Worm (Caenorhabditis elegans) whole organism, L3 larva: ENCODE measurements around the gene W02H3.1.

Experiments used
- R02D3.7 ChIP-seq: fragments of 150-350 bp; optimal IDR thresholded peaks from 2 replicates; lab custom pipeline; 2014; ENCODE audit warnings: missing biosample characterization, missing genetic modification characterization
- ZK546.5 ChIP-seq: sonication (generic microtip); optimal IDR thresholded peaks from 2 replicates; lab custom pipeline; 2017; ENCODE audit warnings: missing biosample characterization, missing genetic modification characterization
- aly-2 ChIP-seq: fragments of 150-350 bp; optimal IDR thresholded peaks from 2 replicates; lab custom pipeline; 2014; ENCODE audit warnings: missing biosample characterization, missing genetic modification characterization
- ama-1 ChIP-seq: fragments of 150-350 bp; optimal IDR thresholded peaks from 2 replicates; lab custom pipeline; 2018
- ceh-28 ChIP-seq: fragments of 150-350 bp; optimal IDR thresholded peaks from 2 replicates; lab custom pipeline; 2014; ENCODE audit warnings: missing biosample characterization, missing genetic modification reagents, missing genetic modification characterization
- ceh-82 ChIP-seq: fragments of 150-350 bp; optimal IDR thresholded peaks from 2 replicates; lab custom pipeline; 2014; ENCODE audit warnings: missing biosample characterization, missing genetic modification characterization
- ceh-9 ChIP-seq: sonication (generic microtip); optimal IDR thresholded peaks from 2 replicates; lab custom pipeline; 2018; ENCODE audit warnings: missing biosample characterization, missing genetic modification characterization
- daf-12 ChIP-seq: fragments of 150-350 bp; optimal IDR thresholded peaks from 2 replicates; lab custom pipeline; 2014; ENCODE audit warnings: missing biosample characterization, missing genetic modification reagents, missing genetic modification characterization
- egl-5 ChIP-seq: fragments of 150-350 bp; optimal IDR thresholded peaks from 2 replicates; lab custom pipeline; 2017; ENCODE audit warnings: missing biosample characterization, missing genetic modification reagents, missing genetic modification characterization, inconsistent platforms
- elt-1 ChIP-seq: fragments of 150-350 bp; optimal IDR thresholded peaks from 2 replicates; lab custom pipeline; 2014; ENCODE audit warnings: missing biosample characterization, missing genetic modification characterization
- elt-2 ChIP-seq: sonication (generic microtip); optimal IDR thresholded peaks from 2 replicates; lab custom pipeline; 2016; ENCODE audit warnings: missing genetic modification reagents, mild to moderate bottlenecking, missing genetic modification characterization, missing compliant biosample characterization
- elt-3 ChIP-seq, 3 experiments: fragments of 150-350 bp in 1 of 3; sonication (generic microtip) in 2 of 3; optimal IDR thresholded peaks; 2 replicates in 2 of 3; 4 replicates in 1 of 3; lab custom pipeline; 2014 to 2017; ENCODE audit warnings: missing biosample characterization in 3 of 3, missing genetic modification characterization in 3 of 3
- eor-1 ChIP-seq, 2 experiments: fragments of 150-350 bp; optimal IDR thresholded peaks; 2 replicates each; lab custom pipeline; 2014 to 2018; ENCODE audit warnings: missing biosample characterization in 2 of 2, missing genetic modification characterization in 2 of 2
- fkh-10 ChIP-seq: sonication (generic microtip); optimal IDR thresholded peaks from 2 replicates; lab custom pipeline; 2017; ENCODE audit warnings: missing biosample characterization, missing genetic modification reagents, missing genetic modification characterization
- fkh-2 ChIP-seq: fragments of 150-350 bp; optimal IDR thresholded peaks from 2 replicates; lab custom pipeline; 2014; ENCODE audit warnings: missing biosample characterization, missing genetic modification reagents, missing genetic modification characterization
- fos-1 ChIP-seq: fragments of 150-350 bp; optimal IDR thresholded peaks from 2 replicates; lab custom pipeline; 2014; ENCODE audit warnings: missing biosample characterization, missing genetic modification characterization
- hmg-11 ChIP-seq: sonication (generic microtip); optimal IDR thresholded peaks from 2 replicates; lab custom pipeline; 2016; ENCODE audit warnings: missing genetic modification characterization, missing compliant biosample characterization
- jun-1 ChIP-seq: fragments of 150-350 bp; optimal IDR thresholded peaks from 2 replicates; lab custom pipeline; 2014; ENCODE audit warnings: missing biosample characterization, missing genetic modification reagents, missing genetic modification characterization
- lin-15B ChIP-seq: fragments of 150-350 bp; optimal IDR thresholded peaks from 2 replicates; lab custom pipeline; 2014; ENCODE audit warnings: missing biosample characterization, missing genetic modification characterization
- lin-39 ChIP-seq: fragments of 150-350 bp; optimal IDR thresholded peaks from 2 replicates; lab custom pipeline; 2018; ENCODE audit warnings: missing biosample characterization, missing genetic modification reagents, missing genetic modification characterization
- lsy-12 ChIP-seq: sonication (generic microtip); optimal IDR thresholded peaks from 2 replicates; lab custom pipeline; 2016; ENCODE audit warnings: mild to moderate bottlenecking, missing genetic modification characterization, missing compliant biosample characterization
- mml-1 ChIP-seq: fragments of 150-350 bp; sonication (generic microtip); optimal IDR thresholded peaks from 3 replicates; lab custom pipeline; 2014; ENCODE audit warnings: missing biosample characterization, missing genetic modification characterization
- nfya-1 ChIP-seq: sonication (generic microtip); optimal IDR thresholded peaks from 2 replicates; lab custom pipeline; 2017; ENCODE audit warnings: missing genetic modification characterization, mild to moderate bottlenecking, missing compliant biosample characterization, antibody characterized with exemption, moderate library complexity; ENCODE audit not compliant: insufficient read depth
- nhr-11 ChIP-seq: fragments of 150-350 bp; optimal IDR thresholded peaks from 2 replicates; lab custom pipeline; 2014; ENCODE audit warnings: missing biosample characterization, missing genetic modification characterization
- nhr-12 ChIP-seq: fragments of 150-350 bp; optimal IDR thresholded peaks from 2 replicates; lab custom pipeline; 2014; ENCODE audit warnings: missing biosample characterization, missing genetic modification characterization
- nhr-23 ChIP-seq: fragments of 150-350 bp; optimal IDR thresholded peaks from 2 replicates; lab custom pipeline; 2014; ENCODE audit warnings: missing biosample characterization, missing genetic modification reagents, missing genetic modification characterization
- nhr-237 ChIP-seq: fragments of 150-350 bp; optimal IDR thresholded peaks from 2 replicates; lab custom pipeline; 2014; ENCODE audit warnings: missing biosample characterization, missing genetic modification characterization
- nhr-25 ChIP-seq: sonication (generic microtip); optimal IDR thresholded peaks from 2 replicates; lab custom pipeline; 2017; ENCODE audit warnings: missing biosample characterization, missing genetic modification characterization
- nhr-43 ChIP-seq: sonication (generic microtip); optimal IDR thresholded peaks from 2 replicates; lab custom pipeline; 2016; ENCODE audit warnings: mild to moderate bottlenecking, missing genetic modification characterization, missing compliant biosample characterization; ENCODE audit not compliant: poor library complexity, severe bottlenecking
- nhr-67 ChIP-seq: fragments of 150-350 bp; optimal IDR thresholded peaks from 2 replicates; lab custom pipeline; 2014; ENCODE audit warnings: missing biosample characterization, missing genetic modification characterization
- nhr-76 ChIP-seq: fragments of 150-350 bp; sonication (generic microtip); optimal IDR thresholded peaks from 5 replicates; lab custom pipeline; 2014; ENCODE audit warnings: missing biosample characterization, missing genetic modification characterization
- pha-4 ChIP-seq: fragments of 150-350 bp; optimal IDR thresholded peaks from 2 replicates; lab custom pipeline; 2014; ENCODE audit warnings: missing biosample characterization, missing genetic modification reagents, missing genetic modification characterization
- pqm-1 ChIP-seq: fragments of 150-350 bp; optimal IDR thresholded peaks from 2 replicates; lab custom pipeline; 2017; ENCODE audit warnings: missing biosample characterization, missing genetic modification characterization, inconsistent platforms
- skn-1 ChIP-seq: fragments of 150-350 bp; optimal IDR thresholded peaks from 2 replicates; lab custom pipeline; 2014; ENCODE audit warnings: missing biosample characterization, missing genetic modification characterization
- snpc-4 ChIP-seq: fragments of 150-350 bp; optimal IDR thresholded peaks from 2 replicates; lab custom pipeline; 2014; ENCODE audit warnings: missing biosample characterization, missing genetic modification characterization
- tbx-2 ChIP-seq: sonication (generic microtip); optimal IDR thresholded peaks from 2 replicates; lab custom pipeline; 2016; ENCODE audit warnings: mild to moderate bottlenecking, missing genetic modification characterization, missing compliant biosample characterization
- unc-62 ChIP-seq: fragments of 150-350 bp; sonication (generic microtip); optimal IDR thresholded peaks from 4 replicates; lab custom pipeline; 2014; ENCODE audit warnings: missing biosample characterization, missing genetic modification reagents, missing genetic modification characterization
- zag-1 ChIP-seq: fragments of 150-350 bp; optimal IDR thresholded peaks from 2 replicates; lab custom pipeline; 2014; ENCODE audit warnings: missing biosample characterization, missing genetic modification characterization
- ztf-11 ChIP-seq: fragments of 150-350 bp; optimal IDR thresholded peaks from 2 replicates; lab custom pipeline; 2014; ENCODE audit warnings: missing biosample characterization, missing genetic modification characterization

W02H3.1 gene

ce11 chrX:11120808-11121207, 15.5 kb upstream of the W02H3.1 start, which contains the start of gene R08B4.3:
Gene R08B4.3, minus strand, starts transcription at chrX:11121005.
- no peak for TF ChIP-seq nhr-23 (tag; lab: Kevin White, UChicago)
- no peak for TF ChIP-seq skn-1 (tag; lab: Kevin White, UChicago)
- no peak for TF ChIP-seq snpc-4 (tag; lab: Kevin White, UChicago)
- no peak for TF ChIP-seq ceh-28 (tag; lab: Kevin White, UChicago)
- TF ChIP-seq eor-1 (tag; optimal IDR thresholded peaks at IDR 0.05; lab: Kevin White, UChicago) = no peak
- TF ChIP-seq tbx-2 (tag; lab: Kevin White, UChicago) = no peak
- no peak for TF ChIP-seq nhr-11
- TF ChIP-seq lsy-12 = no peak
- TF ChIP-seq nhr-12 = no peak
- no peak for TF ChIP-seq ama-1 (lab: Kevin White, UChicago)
- no peak for TF ChIP-seq elt-3 (tag; optimal IDR thresholded peaks at IDR 0.05; lab: Kevin White, UChicago)
- no peak for TF ChIP-seq nhr-43
- no peak for TF ChIP-seq lin-15B (tag; lab: Kevin White, UChicago)
- no peak for TF ChIP-seq jun-1

DNA sequence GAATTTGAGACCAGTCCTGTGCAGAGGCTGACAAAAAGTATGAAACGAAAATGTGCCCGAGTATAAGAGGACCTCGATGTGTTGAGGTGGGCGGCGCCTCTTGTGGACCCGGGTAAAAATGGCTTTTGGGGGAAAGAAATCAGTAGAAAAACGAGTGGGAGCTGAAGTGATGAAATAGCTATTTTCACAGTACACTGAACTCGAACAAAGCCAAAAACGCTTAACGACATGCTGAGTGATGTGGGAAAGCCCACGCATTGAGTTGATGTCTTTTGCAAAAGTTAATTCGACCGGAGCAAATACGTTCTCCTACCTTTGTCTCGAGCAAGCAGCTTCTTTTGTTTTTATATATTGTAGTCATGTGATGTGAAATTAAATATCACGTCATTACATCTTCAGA, 11.5 kb upstream of the W02H3.1 start, which contains the start of gene nlp-66:
nlp-66 (minus strand) TSS at position 101 of the 400 bp plus-strand sequence.
- TF ChIP-seq ceh-82 (tag; lab: Kevin White, UChicago) = no peak
- no peak for TF ChIP-seq nhr-237 (tag; lab: Kevin White, UChicago)
- TF ChIP-seq fkh-10 = no peak
- TF ChIP-seq lin-39 (tag; lab: Kevin White, UChicago) = no peak
- TF ChIP-seq nhr-67 (tag; lab: Kevin White, UChicago) = no peak
- TF ChIP-seq nhr-76 (tag; lab: Kevin White, UChicago) = no peak

- no peak for TF ChIP-seq fos-1 (tag; lab: Kevin White, UChicago)
- TF ChIP-seq elt-2 (tag; lab: Kevin White, UChicago) = no peak
- TF ChIP-seq nhr-25 (tag; lab: Kevin White, UChicago) = no peak
- no peak for TF ChIP-seq tbx-2 (tag; lab: Kevin White, UChicago)
- TF ChIP-seq unc-62 (GFP tag; lab: Kevin White, UChicago) = no peak
- no peak for TF ChIP-seq ceh-28 (tag; lab: Kevin White, UChicago)
- no peak for TF ChIP-seq nhr-12
- TF ChIP-seq fkh-10 = no peak
- TF ChIP-seq skn-1 (tag; lab: Kevin White, UChicago) = no peak
- no peak for TF ChIP-seq zag-1 (tag; lab: Kevin White, UChicago)
- TF ChIP-seq nhr-237 (tag; lab: Kevin White, UChicago) = no peak
- no peak for TF ChIP-seq ceh-9 (tag; lab: Kevin White, UChicago)
- no peak for TF ChIP-seq ztf-11 (tag; lab: Kevin White, UChicago)
- TF ChIP-seq daf-12 (tag; lab: Kevin White, UChicago) = no peak
- no peak for TF ChIP-seq lin-39 (tag; lab: Kevin White, UChicago)
- no peak for TF ChIP-seq ZK546.5
Measured at ce11 chrX:11114420-11114819, 9.2 kb upstream of the W02H3.1 start.

- TF ChIP-seq tbx-2 (tag; lab: Kevin White, UChicago) (no peak), unc-62 (GFP tag; lab: Kevin White, UChicago) (no peak), nhr-12 (no peak), ceh-9 (tag; lab: Kevin White, UChicago) (no peak), pqm-1 (tag; lab: Kevin White, UChicago) (no peak), fkh-2 (tag; lab: Kevin White, UChicago) (no peak), lin-15B (tag; lab: Kevin White, UChicago) (no peak), elt-1 (tag; lab: Kevin White, UChicago) (no peak), nhr-67 (tag; lab: Kevin White, UChicago) (no peak), hmg-11 (tag; lab: Kevin White, UChicago) (no peak), egl-5 (no peak), jun-1 (no peak), nhr-11 (no peak), fos-1 (tag; lab: Kevin White, UChicago) (no peak), aly-2 (tag; lab: Kevin White, UChicago) (no peak), snpc-4 (tag; lab: Kevin White, UChicago) (no peak)
- TF ChIP-seq, all 47 proteins: peak for 0
Measured at ce11 chrX:11109200-11109599, 3.9 kb upstream of the W02H3.1 start, which contains the start of gene grd-1. Gene grd-1, plus strand, starts transcription at chrX:11109440.

- TF ChIP-seq snpc-4 (tag; lab: Kevin White, UChicago) (no peak), skn-1 (tag; lab: Kevin White, UChicago) (no peak), nfya-1 (tag; lab: Kevin White, UChicago) (no peak), nhr-76 (tag; lab: Kevin White, UChicago) (no peak), pha-4 (tag; lab: Kevin White, UChicago) (no peak), elt-2 (tag; lab: Kevin White, UChicago) (no peak), R02D3.7 (tag; lab: Kevin White, UChicago) (no peak), nhr-43 (no peak), pqm-1 (tag; lab: Kevin White, UChicago) (no peak), lin-39 (tag; lab: Kevin White, UChicago) (no peak), mml-1 (tag; lab: Kevin White, UChicago) (no peak), fkh-10 (no peak), nhr-237 (tag; lab: Kevin White, UChicago) (no peak)
Measured at ce11 chrX:11107076-11107475, 1.8 kb upstream of the W02H3.1 start, which contains the start of gene clc-17. Gene clc-17, plus strand, starts transcription at chrX:11107376.
